Worm (Caenorhabditis elegans) whole organism, mixed stage, embryonic: ENCODE results near the gene srg-45.

Experiments used
- lin-13 ChIP-seq: fragments of 150-350 bp; optimal IDR thresholded peaks from 2 replicates; lab custom pipeline; 2014; ENCODE audit warnings: missing biosample characterization, missing genetic modification characterization
- unc-39 ChIP-seq: fragments of 150-350 bp; optimal IDR thresholded peaks from 2 replicates; lab custom pipeline; 2014; ENCODE audit warnings: missing biosample characterization, missing genetic modification characterization

- no peak for TF ChIP-seq lin-13 (tag; lab: Kevin White, UChicago)
- TF ChIP-seq unc-39 (tag; lab: Kevin White, UChicago): no peak
Measured at ce11 chrV:12337894-12338293, 30.6 kb downstream of the srg-45 start, which contains the start of gene twk-13.
